Fruit fly (Drosophila melanogaster): ENCODE results near the gene Pcp.

DNA sequence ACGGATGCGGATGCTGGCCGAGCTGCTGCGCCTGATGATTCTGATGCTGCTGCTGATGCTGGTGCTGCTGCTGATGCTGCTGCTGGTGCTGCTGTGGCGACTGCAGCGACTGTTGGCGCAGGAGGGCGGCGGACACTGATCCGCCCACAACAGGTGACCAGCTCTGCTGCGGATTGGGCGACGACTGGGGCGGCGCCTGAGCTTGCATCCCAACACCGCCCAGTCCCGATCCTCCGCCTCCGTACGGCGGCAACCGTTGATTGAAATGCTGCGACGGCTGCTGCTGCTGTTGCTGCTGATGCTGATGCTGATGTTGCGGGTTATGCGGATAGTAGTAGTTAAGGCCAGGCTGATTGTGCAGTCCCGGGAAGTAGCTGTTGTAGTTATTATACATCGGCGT is 3.8 kb downstream of the Pcp start:
- TF ChIP-seq Dif (GFP tag; optimal IDR thresholded peaks at IDR 0.05; ENCODE audit: partially characterized antibody), result no peak
- no peak for TF ChIP-seq psq (GFP tag; optimal IDR thresholded peaks at IDR 0.05)
- no peak for TF ChIP-seq Rel (GFP tag; optimal IDR thresholded peaks at IDR 0.05)
- no peak for TF ChIP-seq Rel (tag; optimal IDR thresholded peaks at IDR 0.05)
- TF ChIP-seq foxo (GFP tag; optimal IDR thresholded peaks at IDR 0.05), result no peak
- TF ChIP-seq pan (optimal IDR thresholded peaks at IDR 0.05), result no peak
- TF ChIP-seq Sp1 (GFP tag; optimal IDR thresholded peaks at IDR 0.05), result no peak
- TF ChIP-seq CrebA (GFP tag; optimal IDR thresholded peaks at IDR 0.05; ENCODE audit: borderline replicate concordance), result no peak
